Worm (Caenorhabditis elegans) whole organism, L1 larva: ENCODE data around the gene tnt-2.

Experiments
- C16A3.4 ChIP-seq: fragments of 150-350 bp; optimal IDR thresholded peaks from 2 replicates; lab custom pipeline; 2014; ENCODE audit warnings: missing biosample characterization, missing genetic modification characterization
- blmp-1 ChIP-seq: fragments of 150-350 bp; optimal IDR thresholded peaks from 2 replicates; lab custom pipeline; 2014; ENCODE audit warnings: missing biosample characterization, missing genetic modification characterization
- ceh-88 ChIP-seq: fragments of 200-800 bp; sonication (Bioruptor generic); IDR thresholded peaks from 2 replicates; pipeline ENCODE4 v1.3.6; 2022; ENCODE audit warnings: missing genetic modification characterization, missing compliant biosample characterization
- egl-27 ChIP-seq, 2 experiments: fragments of 150-350 bp in 1 of 2; sonication (generic microtip); optimal IDR thresholded peaks; 3 replicates each; lab custom pipeline; 2017 to 2018; ENCODE audit warnings: missing biosample characterization in 2 of 2, missing genetic modification characterization in 2 of 2, missing genetic modification reagents in 2 of 2
- lir-3 ChIP-seq: sonication (generic microtip); optimal IDR thresholded peaks from 2 replicates; lab custom pipeline; 2016; ENCODE audit warnings: mild to moderate bottlenecking, missing genetic modification characterization, moderate library complexity, missing compliant biosample characterization; ENCODE audit not compliant: poor library complexity
- lsy-2 ChIP-seq, 2 experiments: fragments of 150-350 bp; optimal IDR thresholded peaks; 2 replicates each; lab custom pipeline; 2014; ENCODE audit warnings: missing biosample characterization in 2 of 2, missing genetic modification characterization in 2 of 2
- nhr-12 ChIP-seq: sonication (generic microtip); optimal IDR thresholded peaks from 2 replicates; lab custom pipeline; 2017; ENCODE audit warnings: missing biosample characterization, missing genetic modification characterization
- nhr-76 ChIP-seq: sonication (generic microtip); optimal IDR thresholded peaks from 2 replicates; lab custom pipeline; 2017; ENCODE audit warnings: missing biosample characterization, missing genetic modification characterization
- sox-4 ChIP-seq: sonication (generic microtip); optimal IDR thresholded peaks from 2 replicates; lab custom pipeline; 2016; ENCODE audit warnings: missing genetic modification characterization, missing compliant biosample characterization
- unc-62 ChIP-seq: fragments of 150-350 bp; optimal IDR thresholded peaks from 2 replicates; lab custom pipeline; 2014; ENCODE audit warnings: missing biosample characterization, missing genetic modification reagents, missing genetic modification characterization
- vab-15 ChIP-seq: sonication (generic microtip); optimal IDR thresholded peaks from 2 replicates; lab custom pipeline; 2017; ENCODE audit warnings: missing genotype, mild to moderate bottlenecking, missing genetic modification characterization, missing compliant biosample characterization
- ztf-11 ChIP-seq, 2 experiments: sonication (generic microtip); optimal IDR thresholded peaks; 2 replicates each; lab custom pipeline; 2016 to 2017; ENCODE audit warnings: missing genetic modification characterization in 2 of 2, missing biosample characterization in 1 of 2, missing compliant biosample characterization in 1 of 2

ce11 chrX:8761497-8761896 is 38.1 kb upstream of the tnt-2 start, which contains the start of gene M02D8.5:
- TF ChIP-seq unc-62 (no peak), ztf-11 (tag; optimal IDR thresholded peaks at IDR 0.05; lab: Kevin White, UChicago) (no peak), nhr-76 (tag; lab: Kevin White, UChicago) (no peak), blmp-1 (tag; lab: Kevin White, UChicago) (no peak), ceh-88 (GFP tag; lab: Robert Waterston, UW) (no peak), egl-27 (tag; optimal IDR thresholded peaks at IDR 0.05; lab: Kevin White, UChicago) (no peak), lir-3 (tag; lab: Kevin White, UChicago) (no peak), C16A3.4 (tag; lab: Kevin White, UChicago) (no peak), vab-15 (tag; lab: Kevin White, UChicago) (no peak), nhr-12 (no peak), lsy-2 (tag; optimal IDR thresholded peaks at IDR 0.05; lab: Kevin White, UChicago) (no peak), sox-4 (tag; lab: Kevin White, UChicago) (no peak)
